Worm (Caenorhabditis elegans): ENCODE measurements around the gene C05D12.4.
A peak's percentile ranks its signal among the peaks of the same experiment; 100 is the strongest.

The C05D12.4 gene

DNA sequence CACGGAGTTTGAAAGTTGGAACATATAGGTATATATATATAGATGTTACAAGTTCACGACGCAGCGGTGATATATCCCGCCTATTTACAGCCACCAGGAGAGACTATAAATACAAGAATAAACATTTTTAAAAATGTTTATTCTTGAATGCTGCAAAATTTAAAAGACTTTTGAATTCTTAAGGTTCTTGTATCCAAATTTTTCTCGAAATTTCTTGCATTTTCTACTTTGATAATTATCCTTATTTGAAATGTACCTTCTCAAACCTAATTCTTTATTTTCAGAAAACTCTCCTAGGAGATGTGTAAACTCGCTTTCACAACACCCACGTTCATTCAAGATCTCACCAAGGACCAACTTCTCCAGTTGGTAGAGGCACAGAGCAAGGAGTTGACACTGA is at the start of gene C05D12.4:
Gene C05D12.4, plus strand, starts transcription at position 301 of the 400 bp plus-strand sequence.
- TF ChIP-seq zip-4 (GFP tag; optimal IDR thresholded peaks at IDR 0.05), result no peak
- TF ChIP-seq nhr-19 (GFP tag; conservative IDR thresholded peaks at IDR 0.05), result no peak
- TF ChIP-seq unc-130 (tag; optimal IDR thresholded peaks at IDR 0.05), result no peak
- TF ChIP-seq rnt-1 (tag; optimal IDR thresholded peaks at IDR 0.05), result no peak
- no peak for TF ChIP-seq dpl-1 (GFP tag; optimal IDR thresholded peaks at IDR 0.05)
- no peak for TF ChIP-seq egl-27 (tag; optimal IDR thresholded peaks at IDR 0.05)
- no peak for TF ChIP-seq mep-1 (tag; optimal IDR thresholded peaks at IDR 0.05)

DNA sequence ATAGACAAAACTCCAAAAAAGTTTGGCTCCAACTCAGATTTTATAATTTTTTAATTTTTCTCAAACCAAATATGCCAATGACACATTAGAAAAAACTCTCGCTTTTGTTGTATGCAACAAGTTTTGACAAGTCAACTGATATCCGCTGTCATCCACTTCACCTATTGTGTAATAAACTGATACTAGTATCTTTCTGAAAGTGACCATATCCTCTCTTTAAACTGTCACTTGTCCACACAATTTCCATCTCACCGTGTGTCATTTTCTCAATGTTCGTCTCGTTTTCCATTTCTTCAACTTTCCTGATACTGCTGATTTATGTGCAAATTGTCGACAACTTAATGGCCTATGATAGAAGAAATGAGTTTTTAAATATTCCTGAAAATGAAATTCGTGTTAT is 48.6 kb upstream of the C05D12.4 start, which contains the start of the genes C33B4.5 and C33B4.4:
Gene C33B4.5, plus strand, starts transcription at position 270 of the 400 bp plus-strand sequence.
Gene C33B4.4, minus strand, starts transcription at position 385 of the 400 bp plus-strand sequence.
- TF ChIP-seq elt-2 (tag; optimal IDR thresholded peaks at IDR 0.05), result no peak
- no peak for TF ChIP-seq mab-9 (GFP tag; IDR thresholded peaks at IDR 0.05)
- TF ChIP-seq unc-86 (tag; optimal IDR thresholded peaks at IDR 0.05), result no peak
- TF ChIP-seq alr-1 (tag; optimal IDR thresholded peaks at IDR 0.05; ENCODE audit: borderline replicate concordance), result no peak

DNA sequence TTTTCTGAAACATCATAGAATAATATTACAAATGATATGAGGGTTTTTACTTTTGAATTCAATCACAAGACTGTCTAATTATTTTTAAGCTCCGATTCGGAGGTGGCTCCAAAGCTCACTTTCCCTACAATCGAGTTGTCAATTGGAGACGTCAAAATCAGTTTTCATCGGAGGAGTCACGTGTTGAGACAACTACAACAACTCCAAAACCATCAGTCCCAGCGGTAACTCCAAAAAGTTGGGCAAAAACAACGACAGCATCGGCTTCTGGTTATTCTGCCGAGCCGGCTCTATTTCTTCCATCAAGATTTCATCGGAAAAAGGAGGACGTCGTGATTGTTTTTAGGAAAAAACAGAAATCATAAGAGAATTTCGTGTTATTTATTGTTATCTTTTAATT is 47.6 kb upstream of the C05D12.4 start:
- no peak for TF ChIP-seq ceh-90 (tag; optimal IDR thresholded peaks at IDR 0.05)
- TF ChIP-seq tbx-2 (tag; optimal IDR thresholded peaks at IDR 0.05), result no peak
- TF ChIP-seq xbp-1 (tag; optimal IDR thresholded peaks at IDR 0.05), result no peak
- no peak for TF ChIP-seq nhr-47 (tag; optimal IDR thresholded peaks at IDR 0.05)
- no peak for TF ChIP-seq lin-39 (tag; optimal IDR thresholded peaks at IDR 0.05)
- no peak for TF ChIP-seq lin-15B (tag; optimal IDR thresholded peaks at IDR 0.05)
- no peak for TF ChIP-seq mab-9 (GFP tag; IDR thresholded peaks at IDR 0.05)
- TF ChIP-seq sup-37 (GFP tag; optimal IDR thresholded peaks at IDR 0.05), result no peak
- TF ChIP-seq unc-98 (GFP tag; IDR thresholded peaks at IDR 0.05), result no peak

DNA sequence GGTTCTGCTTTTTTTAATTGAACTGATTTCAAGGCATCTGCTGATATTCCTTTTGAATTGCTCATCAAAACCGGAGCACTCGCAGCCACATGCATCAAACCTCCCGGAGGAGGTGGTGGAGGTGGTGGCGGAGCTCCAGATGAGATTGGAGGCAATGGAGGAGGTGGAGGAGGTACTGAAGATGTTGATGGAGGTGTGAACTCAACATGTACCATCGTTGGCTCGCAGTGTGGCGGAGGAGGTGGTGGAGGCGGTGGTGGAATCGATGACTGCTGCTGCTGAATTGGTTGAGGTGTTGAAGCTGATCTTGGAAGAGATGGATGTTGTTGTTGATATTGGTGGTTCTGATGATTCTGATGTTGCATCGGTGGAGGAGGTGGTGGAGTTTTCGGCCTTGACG is 44.7 kb upstream of the C05D12.4 start:
- TF ChIP-seq efl-1 (optimal IDR thresholded peaks at IDR 0.05) (no peak), efl-1 (GFP tag; optimal IDR thresholded peaks at IDR 0.05 in 1 of 2) (peak in 1 of 2 experiments; percentile 48), nhr-19 (GFP tag; conservative IDR thresholded peaks at IDR 0.05) (no peak)

DNA sequence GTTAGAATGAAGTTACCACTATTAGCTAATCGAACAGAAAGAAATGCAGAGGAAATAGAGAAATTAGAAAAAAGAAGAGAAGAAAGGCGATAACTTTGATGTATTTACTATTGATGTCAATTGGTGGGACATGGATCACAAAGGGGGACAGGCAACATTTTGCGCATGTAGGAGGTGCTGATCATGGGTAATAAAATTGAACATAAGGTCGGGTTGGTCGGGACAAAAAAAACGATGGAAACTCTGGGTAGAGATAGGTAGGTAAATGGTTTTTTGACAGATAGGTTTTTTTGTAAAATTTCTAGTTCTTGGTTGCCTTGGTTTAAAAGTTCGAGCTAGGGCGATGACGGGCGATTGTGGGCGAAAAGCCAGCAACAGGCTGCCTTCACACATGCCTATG is 40.8 kb upstream of the C05D12.4 start, which contains the start of gene shn-1:
Gene shn-1, minus strand, starts transcription at position 101 of the 400 bp plus-strand sequence.
- TF ChIP-seq efl-1 (optimal IDR thresholded peaks at IDR 0.05) (no peak), efl-1 (GFP tag; optimal IDR thresholded peaks at IDR 0.05 in 1 of 2) (peak in 1 of 2 experiments; percentile 38), unc-62 (GFP tag; optimal IDR thresholded peaks at IDR 0.05) (no peak), lin-39 (tag; optimal IDR thresholded peaks at IDR 0.05) (no peak), unc-86 (tag; optimal IDR thresholded peaks at IDR 0.05) (no peak), lin-14 (GFP tag; optimal IDR thresholded peaks at IDR 0.05) (peak; percentile 24), alr-1 (tag; optimal IDR thresholded peaks at IDR 0.05; ENCODE audit: borderline replicate concordance) (no peak), ceh-90 (tag; optimal IDR thresholded peaks at IDR 0.05) (no peak), blmp-1 (tag; optimal IDR thresholded peaks at IDR 0.05) (peak; percentile 17), hlh-17 (GFP tag; optimal IDR thresholded peaks at IDR 0.05; ENCODE audit: borderline replicate concordance) (no peak)

DNA sequence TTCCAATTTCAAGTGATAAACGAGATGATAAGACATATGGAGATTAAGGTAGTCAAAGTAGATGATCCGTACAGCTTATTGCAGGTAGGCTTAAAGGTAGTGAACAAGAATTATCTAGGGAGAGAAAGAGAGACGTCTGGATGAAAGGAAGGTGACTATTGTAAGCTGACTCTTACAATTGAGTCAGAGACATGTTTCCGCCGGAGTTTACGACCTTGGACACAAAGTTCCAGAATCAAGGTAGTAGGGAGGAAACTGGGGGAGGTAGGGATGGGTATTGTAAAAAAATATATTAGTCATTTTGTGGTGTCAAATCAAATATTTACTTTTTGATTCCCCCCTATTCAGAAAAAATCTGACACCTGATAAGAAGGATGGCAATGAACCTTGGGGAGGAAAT is 39.3 kb upstream of the C05D12.4 start:
- TF ChIP-seq C16A3.4 (tag; optimal IDR thresholded peaks at IDR 0.05) (no peak), dpl-1 (GFP tag; optimal IDR thresholded peaks at IDR 0.05) (no peak), unc-130 (tag; optimal IDR thresholded peaks at IDR 0.05) (no peak), rnt-1 (tag; optimal IDR thresholded peaks at IDR 0.05) (no peak), nhr-85 (tag) (peak; percentile 69), dsc-1 (tag; optimal IDR thresholded peaks at IDR 0.05) (peak; percentile 64)

DNA sequence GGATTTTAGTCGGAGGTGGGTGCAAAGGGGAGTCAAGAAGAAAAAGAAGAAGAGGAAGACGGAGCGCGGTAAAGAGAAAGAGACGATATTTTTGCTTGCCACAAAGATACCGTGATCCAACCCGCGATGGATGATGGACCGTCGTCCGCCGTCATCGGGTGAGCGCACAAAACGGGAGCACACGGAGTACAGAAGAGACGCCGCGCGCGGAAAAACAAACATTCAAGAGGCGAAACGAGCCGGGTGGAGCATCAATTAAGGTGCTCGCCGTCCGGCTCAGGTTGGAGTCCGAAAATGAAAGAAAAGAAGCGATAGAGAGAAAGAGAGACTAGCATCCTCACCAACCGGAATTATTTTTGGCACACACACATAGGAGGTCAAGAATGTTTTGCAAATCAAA is 37.9 kb upstream of the C05D12.4 start:
- TF ChIP-seq nhr-71 (tag; optimal IDR thresholded peaks at IDR 0.05) (no peak), lin-15B (tag; optimal IDR thresholded peaks at IDR 0.05) (no peak), ztf-11 (tag; optimal IDR thresholded peaks at IDR 0.05) (no peak)

All from whole organism, L1 larva.